Worm (Caenorhabditis elegans): ENCODE data around the gene nhr-108.

The nhr-108 gene

ce11 chrV:15952762-15953161 lies 28.5 kb upstream of the nhr-108 start, which contains the start of gene srw-56:
TSS of gene srw-56 (minus strand) at chrV:15952862.
- TF ChIP-seq hif-1 (tag; optimal IDR thresholded peaks at IDR 0.05) (no peak), hmg-1.1 (GFP tag; IDR thresholded peaks at IDR 0.05) (no peak)

DNA sequence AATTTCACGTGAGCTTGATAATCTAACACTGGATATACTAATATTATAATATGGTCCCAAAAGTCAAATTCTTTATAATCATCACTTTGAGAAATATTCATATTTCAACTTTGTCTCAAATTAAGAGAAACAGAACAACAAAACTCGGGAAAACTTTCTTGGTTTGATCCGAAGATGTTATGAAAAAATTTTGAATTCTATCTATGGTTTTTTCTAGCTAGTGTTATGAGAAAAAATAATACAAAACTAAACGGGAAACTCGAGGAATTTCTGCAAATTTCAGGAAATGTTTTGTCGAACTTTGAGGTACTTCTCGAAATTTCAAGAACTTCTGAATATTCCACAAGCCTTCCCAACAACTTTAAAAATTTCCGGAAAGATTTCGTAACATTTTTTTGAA lies 26.6 kb upstream of the nhr-108 start, which contains the start of gene srw-59:
Gene srw-59, minus strand, starts transcription at position 101 of the 400 bp plus-strand sequence.
- no peak for TF ChIP-seq vab-7 (GFP tag; IDR thresholded peaks at IDR 0.05)
- no peak for TF ChIP-seq hmg-1.1 (GFP tag; IDR thresholded peaks at IDR 0.05)
- no peak for TF ChIP-seq ZK337.2 (GFP tag; IDR thresholded peaks at IDR 0.05)
- TF ChIP-seq T20F7.1 (GFP tag; optimal IDR thresholded peaks at IDR 0.05), result no peak
- no peak for TF ChIP-seq Y48G9A.11 (GFP tag; IDR thresholded peaks at IDR 0.05)
- TF ChIP-seq jun-1 (tag; optimal IDR thresholded peaks at IDR 0.05), result no peak
- TF ChIP-seq daf-12 (tag; optimal IDR thresholded peaks at IDR 0.05), result no peak
- TF ChIP-seq zip-11 (GFP tag; IDR thresholded peaks at IDR 0.05), result no peak

- TF ChIP-seq lir-3 (tag; optimal IDR thresholded peaks at IDR 0.05), result no peak
- no peak for TF ChIP-seq daf-19 (GFP tag; conservative IDR thresholded peaks at IDR 0.05)
- TF ChIP-seq duxl-1 (tag; optimal IDR thresholded peaks at IDR 0.05; ENCODE audit: poor library complexity), result no peak
- no peak for TF ChIP-seq Y75B8A.6 (GFP tag; IDR thresholded peaks at IDR 0.05)
- no peak for TF ChIP-seq tag-97 (GFP tag; IDR thresholded peaks at IDR 0.05)
- TF ChIP-seq mes-2 (tag; optimal IDR thresholded peaks at IDR 0.05; ENCODE audit: poor library complexity, severe bottlenecking), result no peak
- TF ChIP-seq nhr-77 (tag; optimal IDR thresholded peaks at IDR 0.05), result no peak
- no peak for TF ChIP-seq nhr-42 (GFP tag; IDR thresholded peaks at IDR 0.05)
- no peak for TF ChIP-seq ZK337.2 (GFP tag; IDR thresholded peaks at IDR 0.05)
- TF ChIP-seq sdz-12 (GFP tag; optimal IDR thresholded peaks at IDR 0.05), result no peak
- no peak for TF ChIP-seq F49E8.2 (tag; optimal IDR thresholded peaks at IDR 0.05; ENCODE audit: borderline replicate concordance)
- no peak for TF ChIP-seq zag-1 (tag; optimal IDR thresholded peaks at IDR 0.05)
- no peak for TF ChIP-seq R02D3.7 (tag; optimal IDR thresholded peaks at IDR 0.05)
- TF ChIP-seq mdt-29 (GFP tag; IDR thresholded peaks at IDR 0.05), result no peak
- no peak for TF ChIP-seq T26A8.4 (GFP tag; IDR thresholded peaks at IDR 0.05)
- no peak for TF ChIP-seq F10B5.3 (tag; optimal IDR thresholded peaks at IDR 0.05)
- no peak for TF ChIP-seq nhr-10 (tag; optimal IDR thresholded peaks at IDR 0.05)
- TF ChIP-seq hif-1 (tag; optimal IDR thresholded peaks at IDR 0.05), result no peak
- no peak for TF ChIP-seq zfp-2 (tag; optimal IDR thresholded peaks at IDR 0.05)
- no peak for TF ChIP-seq zip-11 (GFP tag; IDR thresholded peaks at IDR 0.05)
Observed at ce11 chrV:15943125-15943524, 18.9 kb upstream of the nhr-108 start, which contains the start of gene srw-53. TSS of gene srw-53 (plus strand) at chrV:15943425.

DNA sequence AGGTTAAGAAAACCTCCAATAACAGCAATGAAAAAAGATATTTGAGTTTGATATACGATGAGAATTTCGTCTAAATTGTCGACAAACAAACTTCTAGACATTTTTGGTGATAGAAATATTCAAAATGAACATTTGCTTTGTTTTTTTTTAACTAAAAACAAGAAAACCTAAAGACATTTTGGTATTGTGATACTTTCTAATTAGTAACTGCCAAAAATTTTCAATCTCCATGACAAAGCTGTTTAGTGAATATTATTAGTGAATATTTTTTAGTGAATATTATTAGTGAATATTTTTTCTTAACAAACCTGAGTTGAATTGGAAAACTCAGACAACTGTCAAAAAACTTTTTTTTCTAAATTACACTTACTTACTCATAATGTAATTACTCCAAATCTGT lies 16.0 kb upstream of the nhr-108 start, which contains the start of gene srw-55:
Gene srw-55, minus strand, starts transcription at position 101 of the 400 bp plus-strand sequence.
- peak in 1 of 2 experiments; percentile 66 for TF ChIP-seq unc-62 (GFP tag; optimal IDR thresholded peaks at IDR 0.05 in 1 of 2)
- no peak for TF ChIP-seq unc-62 (tag; optimal IDR thresholded peaks at IDR 0.05)
- no peak for TF ChIP-seq egl-27 (tag; optimal IDR thresholded peaks at IDR 0.05)

ce11 chrV:15932390-15932789 lies 8.1 kb upstream of the nhr-108 start, which contains the start of gene srw-26:
TSS of gene srw-26 (minus strand) at chrV:15932490.
- no peak for TF ChIP-seq vab-7 (GFP tag; IDR thresholded peaks at IDR 0.05)
- no peak for TF ChIP-seq mep-1 (tag; optimal IDR thresholded peaks at IDR 0.05)
- no peak for TF ChIP-seq ZK546.5 (tag; optimal IDR thresholded peaks at IDR 0.05)
- TF ChIP-seq mdt-29 (GFP tag; IDR thresholded peaks at IDR 0.05), result no peak
- TF ChIP-seq lin-15B (tag; optimal IDR thresholded peaks at IDR 0.05), result no peak
- TF ChIP-seq hif-1 (tag; optimal IDR thresholded peaks at IDR 0.05), result no peak
- no peak for TF ChIP-seq ceh-82 (tag; optimal IDR thresholded peaks at IDR 0.05)
- TF ChIP-seq ceh-32 (tag; optimal IDR thresholded peaks at IDR 0.05; ENCODE audit: poor library complexity), result no peak
- no peak for TF ChIP-seq hlh-11 (tag; optimal IDR thresholded peaks at IDR 0.05)
- TF ChIP-seq unc-39 (tag; optimal IDR thresholded peaks at IDR 0.05), result no peak
- no peak for TF ChIP-seq nhr-76 (tag; optimal IDR thresholded peaks at IDR 0.05)
- TF ChIP-seq F37D6.2 (tag; optimal IDR thresholded peaks at IDR 0.05), result no peak

Data from whole organism, L4 larva.